Worm (Caenorhabditis elegans): ENCODE data around the gene srsx-34.

DNA sequence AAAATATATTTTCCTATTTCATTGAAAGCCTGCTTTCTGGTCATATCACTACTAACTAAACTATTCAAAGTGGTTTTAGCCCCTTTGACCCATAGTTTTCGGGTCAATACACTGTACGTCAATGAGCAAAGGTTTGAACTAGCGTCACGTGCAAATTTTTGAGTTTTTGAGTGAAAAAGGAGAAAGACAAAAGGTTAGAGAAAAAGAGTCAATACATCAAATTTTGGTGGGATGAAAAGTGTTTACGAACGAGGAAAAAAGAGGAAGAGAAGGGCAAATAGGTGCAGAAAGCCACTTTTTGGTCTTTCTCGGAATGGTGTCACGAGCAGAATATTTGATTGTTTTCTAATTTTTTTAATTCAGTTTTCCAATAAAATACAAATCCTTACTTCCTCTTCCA is 40.0 kb downstream of the srsx-34 start:
- TF ChIP-seq ref-1 (GFP tag; conservative IDR thresholded peaks at IDR 0.05), result no peak
- TF ChIP-seq ztf-29 (GFP tag; IDR thresholded peaks at IDR 0.05), result no peak
